Worm (Caenorhabditis elegans) whole organism, young adult: ENCODE results near the gene F56D6.12.

ENCODE experiments used
- C06A6.2 ChIP-seq: fragments of 200-800 bp; sonication (Bioruptor generic); conservative IDR thresholded peaks from 2 replicates; pipeline ENCODE4 v1.3.6; 2022; ENCODE audit warnings: missing genetic modification characterization, missing compliant biosample characterization
- D2030.7 ChIP-seq: fragments of 200-800 bp; sonication (Bioruptor generic); IDR thresholded peaks from 2 replicates; pipeline ENCODE4 v1.3.6; 2022; ENCODE audit warnings: missing genetic modification reagents, missing genetic modification characterization, missing compliant biosample characterization
- F37B4.10 ChIP-seq: fragments of 200-800 bp; sonication (Bioruptor generic); IDR thresholded peaks from 2 replicates; pipeline ENCODE4 v1.3.6; 2022; ENCODE audit warnings: missing genetic modification characterization, missing compliant biosample characterization
- F55B11.4 ChIP-seq: sonication (generic microtip); optimal IDR thresholded peaks from 2 replicates; lab custom pipeline; 2016; ENCODE audit warnings: missing compliant biosample characterization, missing genetic modification characterization, borderline replicate concordance; ENCODE audit not compliant: insufficient read depth
- F57A8.1 ChIP-seq: fragments of 200-800 bp; sonication (Bioruptor generic); optimal IDR thresholded peaks from 2 replicates; lab custom pipeline; 2018; ENCODE audit warnings: mild to moderate bottlenecking, missing genetic modification characterization, moderate library complexity, missing compliant biosample characterization
- T26A5.8 ChIP-seq: sonication (generic microtip); optimal IDR thresholded peaks from 2 replicates; lab custom pipeline; 2016; ENCODE audit warnings: missing genetic modification characterization, missing compliant biosample characterization
- Y53F4B.3 ChIP-seq: fragments of 200-800 bp; sonication (Bioruptor generic); IDR thresholded peaks from 2 replicates; pipeline ENCODE4 v1.3.6; 2022; ENCODE audit warnings: missing genetic modification reagents, missing genetic modification characterization, missing compliant biosample characterization
- Y56A3A.18 ChIP-seq: fragments of 200-800 bp; sonication (Bioruptor generic); IDR thresholded peaks from 2 replicates; pipeline ENCODE4 v1.3.6; 2022; ENCODE audit warnings: missing genetic modification reagents, missing genetic modification characterization, missing compliant biosample characterization
- Y95B8A.8 ChIP-seq: fragments of 200-800 bp; sonication (Bioruptor generic); IDR thresholded peaks from 2 replicates; pipeline ENCODE4 v1.3.6; 2022; ENCODE audit warnings: missing genetic modification reagents, missing genetic modification characterization, missing compliant biosample characterization
- ZK185.1 ChIP-seq: sonication (generic microtip); optimal IDR thresholded peaks from 2 replicates; lab custom pipeline; 2016; ENCODE audit warnings: mild to moderate bottlenecking, missing genetic modification characterization, missing compliant biosample characterization; ENCODE audit not compliant: poor library complexity, severe bottlenecking
- aptf-2 ChIP-seq: fragments of 200-800 bp; sonication (Bioruptor generic); conservative IDR thresholded peaks from 2 replicates; pipeline ENCODE4 v1.3.6; 2022; ENCODE audit warnings: missing genetic modification reagents, missing genetic modification characterization, missing compliant biosample characterization
- atf-7 ChIP-seq: sonication (generic microtip); optimal IDR thresholded peaks from 2 replicates; lab custom pipeline; 2017; ENCODE audit warnings: mild to moderate bottlenecking, missing genetic modification characterization, missing compliant biosample characterization
- athp-1 ChIP-seq: sonication (generic microtip); optimal IDR thresholded peaks from 2 replicates; lab custom pipeline; 2017; ENCODE audit warnings: mild to moderate bottlenecking, missing genetic modification characterization, missing compliant biosample characterization
- ccch-3 ChIP-seq: fragments of 200-800 bp; sonication (Bioruptor generic); optimal IDR thresholded peaks from 2 replicates; lab custom pipeline; 2018; ENCODE audit warnings: mild to moderate bottlenecking, missing genetic modification characterization, missing compliant biosample characterization
- cebp-2 ChIP-seq: fragments of 200-800 bp; sonication (Bioruptor generic); IDR thresholded peaks from 2 replicates; pipeline ENCODE4 v1.3.6; 2022; ENCODE audit warnings: missing genetic modification characterization, missing compliant biosample characterization
- chd-7 ChIP-seq: sonication (generic microtip); optimal IDR thresholded peaks from 2 replicates; lab custom pipeline; 2016; ENCODE audit warnings: mild to moderate bottlenecking, missing genetic modification characterization, moderate library complexity, missing compliant biosample characterization
- dpff-1 ChIP-seq: sonication (generic microtip); optimal IDR thresholded peaks from 2 replicates; lab custom pipeline; 2017; ENCODE audit warnings: mild to moderate bottlenecking, missing genetic modification characterization, missing compliant biosample characterization
- dpl-1 ChIP-seq: fragments of 150-350 bp; optimal IDR thresholded peaks from 2 replicates; lab custom pipeline; 2014; ENCODE audit warnings: missing biosample characterization, missing genetic modification reagents, missing genetic modification characterization
- egl-44 ChIP-seq: fragments of 200-800 bp; sonication (Bioruptor generic); IDR thresholded peaks from 2 replicates; pipeline ENCODE4 v1.3.6; 2022; ENCODE audit warnings: missing genetic modification reagents, missing genetic modification characterization, missing compliant biosample characterization
- ekl-4 ChIP-seq: fragments of 200-800 bp; sonication (Bioruptor generic); IDR thresholded peaks from 2 replicates; pipeline ENCODE4 v1.3.6; 2022; ENCODE audit warnings: missing genetic modification reagents, missing genetic modification characterization, missing compliant biosample characterization
- ets-4 ChIP-seq: fragments of 200-800 bp; sonication (Bioruptor generic); optimal IDR thresholded peaks from 2 replicates; lab custom pipeline; 2018; ENCODE audit warnings: mild to moderate bottlenecking, missing genetic modification characterization, missing compliant biosample characterization
- him-1 ChIP-seq: sonication (generic microtip); optimal IDR thresholded peaks from 2 replicates; lab custom pipeline; 2016; ENCODE audit warnings: missing genotype, missing genetic modification reagents, missing genetic modification characterization, missing compliant biosample characterization
- hmg-20 ChIP-seq: fragments of 200-800 bp; sonication (Bioruptor generic); IDR thresholded peaks from 2 replicates; pipeline ENCODE4 v1.3.6; 2022; ENCODE audit warnings: missing genetic modification reagents, missing genetic modification characterization, missing compliant biosample characterization
- hsf-1 ChIP-seq: fragments of 200-800 bp; sonication (Bioruptor generic); IDR thresholded peaks from 2 replicates; pipeline ENCODE4 v1.3.6; 2022; ENCODE audit warnings: missing genetic modification reagents, missing genetic modification characterization, missing compliant biosample characterization
- lag-1 ChIP-seq: fragments of 200-800 bp; sonication (Bioruptor generic); IDR thresholded peaks from 2 replicates; pipeline ENCODE4 v1.3.6; 2022; ENCODE audit warnings: missing genetic modification reagents, missing genetic modification characterization, missing compliant biosample characterization
- let-526 ChIP-seq: fragments of 200-800 bp; sonication (Bioruptor generic); IDR thresholded peaks from 2 replicates; pipeline ENCODE4 v1.3.6; 2022; ENCODE audit warnings: missing genetic modification reagents, missing genetic modification characterization, missing compliant biosample characterization
- lin-40 ChIP-seq: sonication (generic microtip); optimal IDR thresholded peaks from 2 replicates; lab custom pipeline; 2016; ENCODE audit warnings: missing genetic modification characterization, mild to moderate bottlenecking, missing compliant biosample characterization, missing genotype, missing genetic modification reagents
- lsy-27 ChIP-seq: sonication (generic microtip); optimal IDR thresholded peaks from 2 replicates; lab custom pipeline; 2017; ENCODE audit warnings: missing genetic modification characterization, mild to moderate bottlenecking, missing compliant biosample characterization, antibody characterized with exemption, missing genotype, borderline replicate concordance; ENCODE audit not compliant: insufficient read depth
- madf-10 ChIP-seq: sonication (generic microtip); optimal IDR thresholded peaks from 2 replicates; lab custom pipeline; 2016; ENCODE audit warnings: mild to moderate bottlenecking, missing genetic modification characterization, missing compliant biosample characterization
- mcd-1 ChIP-seq: fragments of 200-800 bp; sonication (Bioruptor generic); IDR thresholded peaks from 2 replicates; pipeline ENCODE4 v1.3.6; 2022; ENCODE audit warnings: missing genetic modification reagents, missing genetic modification characterization, missing compliant biosample characterization
- nfya-1 ChIP-seq: sonication (generic microtip); optimal IDR thresholded peaks from 2 replicates; lab custom pipeline; 2017; ENCODE audit warnings: antibody characterized with exemption, missing compliant biosample characterization, missing genetic modification characterization, borderline replicate concordance; ENCODE audit not compliant: insufficient read depth
- nhr-179 ChIP-seq: sonication (generic microtip); optimal IDR thresholded peaks from 2 replicates; lab custom pipeline; 2016; ENCODE audit warnings: mild to moderate bottlenecking, missing genetic modification characterization, missing compliant biosample characterization
- nhr-27 ChIP-seq: fragments of 200-800 bp; sonication (Bioruptor generic); optimal IDR thresholded peaks from 2 replicates; lab custom pipeline; 2018; ENCODE audit warnings: mild to moderate bottlenecking, missing genetic modification characterization, moderate library complexity, missing compliant biosample characterization
- rcor-1 ChIP-seq: fragments of 200-800 bp; sonication (Bioruptor generic); IDR thresholded peaks from 2 replicates; pipeline ENCODE4 v1.3.6; 2022; ENCODE audit warnings: missing genetic modification reagents, missing genetic modification characterization, missing compliant biosample characterization
- rec-8 ChIP-seq, 2 experiments: sonication (generic microtip); optimal IDR thresholded peaks; 2 replicates each; lab custom pipeline; 2016; ENCODE audit warnings: mild to moderate bottlenecking in 2 of 2, missing genetic modification characterization in 2 of 2, missing genetic modification reagents in 2 of 2, missing genotype in 2 of 2, missing biosample characterization in 1 of 2, missing compliant biosample characterization in 1 of 2, moderate library complexity in 1 of 2
- sdz-38 ChIP-seq: sonication (generic microtip); optimal IDR thresholded peaks from 2 replicates; lab custom pipeline; 2016; ENCODE audit warnings: missing genotype, missing genetic modification characterization, missing compliant biosample characterization
- snpc-1.3 ChIP-seq: sonication (generic microtip); optimal IDR thresholded peaks from 2 replicates; lab custom pipeline; 2017; ENCODE audit warnings: missing genetic modification characterization, mild to moderate bottlenecking, missing compliant biosample characterization, antibody characterized with exemption, moderate library complexity, missing genotype, missing genetic modification reagents; ENCODE audit not compliant: insufficient read depth
- somi-1 ChIP-seq: fragments of 200-800 bp; sonication (Bioruptor generic); optimal IDR thresholded peaks from 2 replicates; lab custom pipeline; 2018; ENCODE audit warnings: mild to moderate bottlenecking, missing genetic modification characterization, missing compliant biosample characterization
- tbp1 ChIP-seq: fragments of 200-800 bp; sonication (Bioruptor generic); optimal IDR thresholded peaks from 2 replicates; lab custom pipeline; 2018; ENCODE audit warnings: mild to moderate bottlenecking, missing genetic modification characterization, missing compliant biosample characterization
- unc-62 ChIP-seq: fragments of 150-350 bp; optimal IDR thresholded peaks from 2 replicates; lab custom pipeline; 2014; ENCODE audit warnings: missing biosample characterization, missing genetic modification reagents, missing genetic modification characterization
- zfh-2 ChIP-seq: fragments of 200-800 bp; sonication (Bioruptor generic); conservative IDR thresholded peaks from 2 replicates; pipeline ENCODE4 v1.3.6; 2022; ENCODE audit warnings: missing genetic modification reagents, missing genetic modification characterization, missing compliant biosample characterization
- zim-3 ChIP-seq: sonication (generic microtip); optimal IDR thresholded peaks from 2 replicates; lab custom pipeline; 2017; ENCODE audit warnings: mild to moderate bottlenecking, missing genetic modification characterization, moderate library complexity, missing compliant biosample characterization
- ztf-18 ChIP-seq: sonication (generic microtip); optimal IDR thresholded peaks from 2 replicates; lab custom pipeline; 2016; ENCODE audit warnings: missing genotype, mild to moderate bottlenecking, missing genetic modification characterization, missing compliant biosample characterization
- ztf-22 ChIP-seq: fragments of 200-800 bp; sonication (Bioruptor generic); optimal IDR thresholded peaks from 2 replicates; lab custom pipeline; 2018; ENCODE audit warnings: mild to moderate bottlenecking, missing genetic modification characterization, moderate library complexity, missing compliant biosample characterization
- ztf-3 ChIP-seq: fragments of 200-800 bp; sonication (Bioruptor generic); optimal IDR thresholded peaks from 2 replicates; lab custom pipeline; 2018; ENCODE audit warnings: mild to moderate bottlenecking, missing genetic modification characterization, missing compliant biosample characterization

F56D6.12 gene

DNA sequence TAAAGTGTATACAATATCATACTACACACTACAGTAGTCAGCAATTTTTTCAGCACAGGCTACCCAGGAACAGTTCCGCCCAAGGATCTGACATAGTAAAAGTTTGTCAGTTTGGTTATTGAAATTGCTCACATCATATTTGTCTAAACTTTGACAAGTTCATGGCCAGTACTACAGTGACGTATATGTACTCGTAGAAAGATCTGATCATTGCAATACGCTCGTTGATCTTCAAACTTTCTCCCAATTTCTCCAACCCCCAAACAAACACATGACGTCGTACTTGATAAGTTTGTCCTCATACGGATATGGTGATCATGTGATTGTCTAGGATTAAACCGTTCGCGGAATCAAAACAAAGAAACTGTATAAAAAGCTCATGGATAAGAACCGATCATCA is 13.2 kb upstream of the F56D6.12 start, which contains the start of gene dct-8:
Gene dct-8, plus strand, starts transcription at position 301 of the 400 bp plus-strand sequence.
- TF ChIP-seq athp-1 (tag; lab: Kevin White, UChicago) = no peak
- TF ChIP-seq F57A8.1 = no peak
- no peak for TF ChIP-seq C06A6.2
- TF ChIP-seq hsf-1 = no peak
- TF ChIP-seq lin-40 (tag; lab: Kevin White, UChicago) = no peak
- TF ChIP-seq madf-10 (tag; lab: Kevin White, UChicago) = no peak
- no peak for TF ChIP-seq nfya-1 (tag; lab: Kevin White, UChicago)

DNA sequence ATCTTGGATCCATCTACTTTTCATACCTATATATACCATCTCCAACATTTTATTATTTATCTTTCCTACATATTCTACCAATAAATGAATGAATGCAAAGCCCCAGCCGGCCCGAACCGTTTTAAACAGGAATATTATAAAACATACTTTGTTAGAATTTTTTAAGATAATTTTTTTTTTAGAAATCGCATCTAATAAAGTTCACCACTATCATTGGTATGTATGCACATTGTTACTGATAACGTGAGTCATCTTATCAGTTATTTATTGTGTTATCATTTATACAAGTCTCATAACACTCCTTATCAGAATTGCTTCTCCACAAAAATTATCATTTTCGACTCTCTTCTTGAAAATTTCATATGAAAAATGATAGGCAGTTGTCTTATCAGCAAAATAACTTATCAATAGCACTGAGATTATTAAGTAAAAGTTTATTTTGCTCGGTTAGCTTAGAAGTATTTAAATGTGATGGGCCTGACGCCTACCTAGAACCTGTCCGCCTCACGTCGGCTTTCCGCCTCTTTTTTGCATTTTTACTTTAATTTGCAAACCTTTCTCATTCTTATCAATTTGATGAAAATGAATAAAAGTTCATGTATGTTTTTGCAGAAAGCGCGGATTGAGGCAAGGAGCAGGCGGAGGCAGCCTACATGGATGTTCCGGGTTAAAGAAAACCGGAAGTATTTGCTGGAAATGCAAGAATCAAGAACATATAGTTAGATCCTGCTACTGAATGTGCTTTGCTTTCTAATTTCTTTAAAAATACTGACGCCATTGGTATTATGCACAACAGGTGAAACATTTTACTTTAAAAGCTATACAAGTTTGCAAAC is 8.0 kb upstream of the F56D6.12 start, which contains the start of gene srz-62:
Gene srz-62, plus strand, starts transcription at position 786 of the 836 bp plus-strand sequence.
- no peak for TF ChIP-seq D2030.7 (GFP tag; lab: Robert Waterston, UW)
- no peak for TF ChIP-seq dpl-1 (GFP tag; lab: Kevin White, UChicago)
- TF ChIP-seq lin-40 (tag; lab: Kevin White, UChicago) = no peak
- no peak for TF ChIP-seq rec-8 (tag; optimal IDR thresholded peaks at IDR 0.05; lab: Kevin White, UChicago)
- peak; percentile 17 for TF ChIP-seq tbp1 (GFP tag; lab: Kevin White, UChicago)
- no peak for TF ChIP-seq chd-7 (tag; lab: Kevin White, UChicago)
- no peak for TF ChIP-seq let-526
- no peak for TF ChIP-seq lag-1 (GFP tag; lab: Robert Waterston, UW)
- TF ChIP-seq snpc-1.3 (tag; lab: Kevin White, UChicago) = no peak
- peak; percentile 88 for TF ChIP-seq unc-62 (GFP tag; lab: Kevin White, UChicago)
- TF ChIP-seq aptf-2 (GFP tag; lab: Robert Waterston, UW) = no peak
- TF ChIP-seq F55B11.4 (tag; lab: Kevin White, UChicago) = no peak
- TF ChIP-seq ztf-18 = no peak
- peak; percentile 82 for TF ChIP-seq atf-7 (tag; lab: Kevin White, UChicago)
- TF ChIP-seq ets-4 (GFP tag; lab: Kevin White, UChicago) = peak; percentile 89
- no peak for TF ChIP-seq ccch-3
- no peak for TF ChIP-seq ztf-3 (GFP tag; lab: Kevin White, UChicago)
- no peak for TF ChIP-seq zfh-2 (GFP tag; lab: Robert Waterston, UW)
- TF ChIP-seq nhr-179 = no peak
- TF ChIP-seq Y56A3A.18 (GFP tag; lab: Robert Waterston, UW) = peak; percentile 44; the same call in 1 of the 2 replicates
- TF ChIP-seq egl-44 (GFP tag; lab: Robert Waterston, UW) = no peak
- no peak for TF ChIP-seq ZK185.1 (tag; lab: Kevin White, UChicago)
- TF ChIP-seq T26A5.8 (tag; lab: Kevin White, UChicago) = no peak
- TF ChIP-seq madf-10 (tag; lab: Kevin White, UChicago) = no peak
- TF ChIP-seq cebp-2 (GFP tag; lab: Robert Waterston, UW) = no peak
- TF ChIP-seq zim-3 (tag; lab: Kevin White, UChicago) = no peak
- TF ChIP-seq lsy-27 (tag; lab: Kevin White, UChicago) = no peak
- TF ChIP-seq somi-1 (GFP tag; lab: Kevin White, UChicago) = no peak
- TF ChIP-seq nhr-27 (tag; lab: Kevin White, UChicago) = no peak
- no peak for TF ChIP-seq ekl-4
- no peak for TF ChIP-seq Y53F4B.3 (GFP tag; lab: Robert Waterston, UW)
- TF ChIP-seq Y95B8A.8 (GFP tag; lab: Robert Waterston, UW) = no peak
- no peak for TF ChIP-seq sdz-38 (tag; lab: Kevin White, UChicago)
- TF ChIP-seq hmg-20 (GFP tag; lab: Robert Waterston, UW) = no peak
- TF ChIP-seq rcor-1 (GFP tag; lab: Robert Waterston, UW) = no peak
- TF ChIP-seq mcd-1 = no peak
- peak; percentile 82 for TF ChIP-seq ztf-22 (GFP tag; lab: Kevin White, UChicago)
- TF ChIP-seq dpff-1 (tag; lab: Kevin White, UChicago) = no peak
- TF ChIP-seq him-1 = no peak
- no peak for TF ChIP-seq F37B4.10 (GFP tag; lab: Robert Waterston, UW)
